Worm (Caenorhabditis elegans): ENCODE measurements around the gene nlp-52.

nlp-52 gene

DNA sequence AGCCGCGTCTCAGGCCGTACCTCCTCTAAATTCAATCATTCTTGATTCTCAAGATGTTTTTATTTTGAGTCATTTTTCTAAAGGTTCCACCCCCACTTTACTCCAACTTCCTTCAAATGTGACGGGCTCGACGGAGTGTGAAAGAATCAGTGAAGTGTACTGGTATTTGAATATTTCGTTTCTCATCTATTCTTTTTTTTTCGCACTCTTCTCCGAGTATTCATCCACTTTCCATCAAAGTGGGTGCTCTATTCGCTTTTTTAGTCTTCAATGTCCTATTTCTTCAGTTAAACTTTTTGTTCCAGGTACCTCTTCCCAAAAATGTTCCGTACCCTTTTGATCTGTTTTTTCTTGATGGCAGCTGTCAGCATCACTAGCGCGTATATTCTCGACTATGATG is at the start of gene nlp-52:
Gene nlp-52, plus strand, starts transcription at position 301 of the 400 bp plus-strand sequence.
- TF ChIP-seq ceh-83 (GFP tag; optimal IDR thresholded peaks at IDR 0.05) = no peak
- no peak for TF ChIP-seq M03D4.4 (tag; optimal IDR thresholded peaks at IDR 0.05)
- TF ChIP-seq sptf-1 (tag; optimal IDR thresholded peaks at IDR 0.05) = no peak
- no peak for TF ChIP-seq bed-3 (GFP tag; optimal IDR thresholded peaks at IDR 0.05)
- TF ChIP-seq drap-1 (GFP tag; optimal IDR thresholded peaks at IDR 0.05) = no peak
- TF ChIP-seq nhr-28 (tag; optimal IDR thresholded peaks at IDR 0.05) = no peak
- no peak for TF ChIP-seq ceh-43 (GFP tag; optimal IDR thresholded peaks at IDR 0.05)
- TF ChIP-seq mab-5 (tag; optimal IDR thresholded peaks at IDR 0.05) = no peak
- no peak for TF ChIP-seq nhr-2 (tag; optimal IDR thresholded peaks at IDR 0.05)
- TF ChIP-seq unc-62 (GFP tag; optimal IDR thresholded peaks at IDR 0.05) = no peak
- TF ChIP-seq unc-39 (tag; optimal IDR thresholded peaks at IDR 0.05) = no peak
- TF ChIP-seq nhr-237 (tag; optimal IDR thresholded peaks at IDR 0.05) = no peak
- no peak for TF ChIP-seq lsy-2 (tag; optimal IDR thresholded peaks at IDR 0.05)
- no peak for TF ChIP-seq flh-1 (GFP tag; optimal IDR thresholded peaks at IDR 0.05)

ce11 chrIII:724819-725218 is 36.8 kb upstream of the nlp-52 start, which contains the start of gene flp-24:
TSS of gene flp-24 (plus strand) at chrIII:725119.
- TF ChIP-seq zip-8 (tag; optimal IDR thresholded peaks at IDR 0.05) (no peak), mab-5 (tag; optimal IDR thresholded peaks at IDR 0.05) (no peak), M03D4.4 (tag; optimal IDR thresholded peaks at IDR 0.05) (no peak), mls-2 (tag; optimal IDR thresholded peaks at IDR 0.05) (no peak), ztf-11 (tag; optimal IDR thresholded peaks at IDR 0.05) (no peak)

DNA sequence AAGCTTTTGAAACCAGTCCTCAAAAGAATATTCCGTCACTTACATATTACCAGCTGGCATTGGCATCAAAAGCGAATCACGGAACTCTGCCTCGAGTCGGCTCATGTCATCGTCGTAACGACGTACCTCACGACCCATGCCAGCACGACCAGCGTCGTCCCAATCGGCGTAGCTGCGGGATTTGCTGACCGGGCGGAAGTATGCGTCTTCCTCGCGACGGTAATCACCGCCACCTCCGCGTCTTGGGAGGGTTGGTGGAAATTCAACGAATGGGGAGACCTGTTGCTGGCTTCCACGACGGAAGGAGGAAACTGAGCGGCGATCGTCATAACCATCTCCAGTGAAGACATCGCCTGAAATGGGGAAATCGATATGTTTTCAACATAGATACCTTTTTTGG is 33.5 kb upstream of the nlp-52 start:
- TF ChIP-seq tbx-8 (GFP tag; optimal IDR thresholded peaks at IDR 0.05) (no peak), nhr-28 (tag; optimal IDR thresholded peaks at IDR 0.05) (no peak), unc-120 (tag; optimal IDR thresholded peaks at IDR 0.05; ENCODE audit: poor library complexity, severe bottlenecking) (no peak), ceh-83 (GFP tag; optimal IDR thresholded peaks at IDR 0.05) (no peak), zip-8 (tag; optimal IDR thresholded peaks at IDR 0.05) (no peak), cnd-1 (tag; optimal IDR thresholded peaks at IDR 0.05) (no peak), pha-4 (tag; optimal IDR thresholded peaks at IDR 0.05) (no peak), hlh-1 (tag; optimal IDR thresholded peaks at IDR 0.05) (no peak), mab-5 (tag; optimal IDR thresholded peaks at IDR 0.05) (no peak), lsy-2 (tag; optimal IDR thresholded peaks at IDR 0.05) (no peak), elt-1 (tag; optimal IDR thresholded peaks at IDR 0.05; ENCODE audit: borderline replicate concordance, insufficient read depth) (no peak), bed-3 (GFP tag; optimal IDR thresholded peaks at IDR 0.05) (no peak), elt-3 (tag; optimal IDR thresholded peaks at IDR 0.05) (no peak), sem-2 (GFP tag; optimal IDR thresholded peaks at IDR 0.05) (no peak), ham-2 (GFP tag; optimal IDR thresholded peaks at IDR 0.05) (no peak), sptf-1 (tag; optimal IDR thresholded peaks at IDR 0.05) (no peak)

DNA sequence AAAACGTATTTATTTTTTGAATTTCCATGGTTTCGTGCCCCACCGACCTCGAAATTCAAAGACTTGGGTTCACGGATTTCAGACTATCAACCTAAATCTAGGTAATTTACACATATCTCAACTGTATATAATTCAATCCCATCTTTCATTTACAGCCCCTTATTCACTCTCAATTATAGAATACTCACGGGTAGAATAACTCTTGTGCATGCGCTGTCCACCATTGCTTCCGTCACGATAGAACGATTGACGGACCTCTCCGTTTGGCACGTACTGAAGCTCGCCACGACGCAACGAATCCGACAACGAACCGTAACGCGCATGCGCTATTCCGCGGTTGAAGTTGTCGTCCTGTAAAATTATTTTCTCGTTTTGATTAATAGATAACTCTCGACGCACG is 32.9 kb upstream of the nlp-52 start:
- TF ChIP-seq lsy-2 (tag; optimal IDR thresholded peaks at IDR 0.05) = no peak
- TF ChIP-seq mep-1 (tag; optimal IDR thresholded peaks at IDR 0.05) = no peak
- no peak for TF ChIP-seq elt-1 (tag; optimal IDR thresholded peaks at IDR 0.05; ENCODE audit: borderline replicate concordance, insufficient read depth)
- TF ChIP-seq ceh-43 (GFP tag; optimal IDR thresholded peaks at IDR 0.05) = no peak
- TF ChIP-seq unc-62 (GFP tag; optimal IDR thresholded peaks at IDR 0.05) = no peak
- TF ChIP-seq drap-1 (GFP tag; optimal IDR thresholded peaks at IDR 0.05) = no peak
- no peak for TF ChIP-seq ces-1 (GFP tag; optimal IDR thresholded peaks at IDR 0.05)
- TF ChIP-seq hlh-1 (tag; optimal IDR thresholded peaks at IDR 0.05) = no peak
- no peak for TF ChIP-seq nhr-237 (tag; optimal IDR thresholded peaks at IDR 0.05)
- no peak for TF ChIP-seq ztf-11 (tag; optimal IDR thresholded peaks at IDR 0.05)
- no peak for TF ChIP-seq sptf-1 (tag; optimal IDR thresholded peaks at IDR 0.05)
- TF ChIP-seq nhr-76 (tag; optimal IDR thresholded peaks at IDR 0.05) = no peak
- TF ChIP-seq cnd-1 (tag; optimal IDR thresholded peaks at IDR 0.05) = no peak
- TF ChIP-seq nhr-2 (tag; optimal IDR thresholded peaks at IDR 0.05) = no peak
- TF ChIP-seq snpc-4 (tag; optimal IDR thresholded peaks at IDR 0.05) = no peak
- TF ChIP-seq nhr-28 (tag; optimal IDR thresholded peaks at IDR 0.05) = no peak
- no peak for TF ChIP-seq lin-13 (tag; optimal IDR thresholded peaks at IDR 0.05)

ce11 chrIII:740382-740781 is 21.2 kb upstream of the nlp-52 start, which contains the start of gene idpp-1:
TSS of gene idpp-1 (plus strand) at chrIII:740682.
- TF ChIP-seq mab-5 (tag; optimal IDR thresholded peaks at IDR 0.05) = no peak
- no peak for TF ChIP-seq ceh-43 (GFP tag; optimal IDR thresholded peaks at IDR 0.05)
- TF ChIP-seq flh-1 (GFP tag; optimal IDR thresholded peaks at IDR 0.05) = no peak
- no peak for TF ChIP-seq unc-62 (GFP tag; optimal IDR thresholded peaks at IDR 0.05)
- no peak for TF ChIP-seq ham-2 (GFP tag; optimal IDR thresholded peaks at IDR 0.05)
- no peak for TF ChIP-seq lin-13 (tag; optimal IDR thresholded peaks at IDR 0.05)
- TF ChIP-seq nhr-12 (tag; optimal IDR thresholded peaks at IDR 0.05) = no peak
- TF ChIP-seq lsy-2 (tag; optimal IDR thresholded peaks at IDR 0.05) = no peak
- TF ChIP-seq blmp-1 (tag; optimal IDR thresholded peaks at IDR 0.05) = no peak
- no peak for TF ChIP-seq unc-120 (tag; optimal IDR thresholded peaks at IDR 0.05; ENCODE audit: poor library complexity, severe bottlenecking)
- TF ChIP-seq elt-1 (tag; optimal IDR thresholded peaks at IDR 0.05; ENCODE audit: borderline replicate concordance, insufficient read depth) = no peak
- no peak for TF ChIP-seq ces-1 (GFP tag; optimal IDR thresholded peaks at IDR 0.05)
- no peak for TF ChIP-seq bed-3 (GFP tag; optimal IDR thresholded peaks at IDR 0.05)
- no peak for TF ChIP-seq elt-3 (tag; optimal IDR thresholded peaks at IDR 0.05)
- TF ChIP-seq ztf-11 (tag; optimal IDR thresholded peaks at IDR 0.05) = no peak
- TF ChIP-seq nhr-237 (tag; optimal IDR thresholded peaks at IDR 0.05) = no peak
- no peak for TF ChIP-seq tbx-8 (GFP tag; optimal IDR thresholded peaks at IDR 0.05)
- TF ChIP-seq nhr-2 (tag; optimal IDR thresholded peaks at IDR 0.05) = no peak
- TF ChIP-seq cnd-1 (tag; optimal IDR thresholded peaks at IDR 0.05) = no peak

Measured in whole organism, mixed stage, embryonic.